Worm (Caenorhabditis elegans) whole organism, L2 larva: Measurements from ENCODE around the gene srw-68.

Source experiments
- aly-2 ChIP-seq: fragments of 150-350 bp; optimal IDR thresholded peaks from 2 replicates; lab custom pipeline; 2014; ENCODE audit warnings: missing biosample characterization, missing genetic modification characterization
- ceh-82 ChIP-seq: fragments of 150-350 bp; optimal IDR thresholded peaks from 2 replicates; lab custom pipeline; 2014; ENCODE audit warnings: missing biosample characterization, missing genetic modification characterization
- dmd-4 ChIP-seq: sonication (generic microtip); optimal IDR thresholded peaks from 2 replicates; lab custom pipeline; 2017; ENCODE audit warnings: missing biosample characterization, missing genetic modification characterization
- egl-27 ChIP-seq: sonication (generic microtip); optimal IDR thresholded peaks from 3 replicates; lab custom pipeline; 2017; ENCODE audit warnings: missing biosample characterization, missing genetic modification reagents, missing genetic modification characterization
- elt-1 ChIP-seq: fragments of 150-350 bp; optimal IDR thresholded peaks from 2 replicates; lab custom pipeline; 2014; ENCODE audit warnings: missing biosample characterization, missing genetic modification characterization
- elt-3 ChIP-seq: sonication (generic microtip); optimal IDR thresholded peaks from 2 replicates; lab custom pipeline; 2017; ENCODE audit warnings: missing biosample characterization, missing genetic modification characterization
- lin-13 ChIP-seq: fragments of 150-350 bp; optimal IDR thresholded peaks from 2 replicates; lab custom pipeline; 2014; ENCODE audit warnings: missing biosample characterization, missing genetic modification reagents, missing genetic modification characterization
- mdl-1 ChIP-seq, 2 experiments: fragments of 150-350 bp in 1 of 2; sonication (generic microtip) in 1 of 2; optimal IDR thresholded peaks; 2 replicates each; lab custom pipeline; 2017; ENCODE audit warnings: missing biosample characterization in 2 of 2, missing genetic modification characterization in 2 of 2
- nhr-10 ChIP-seq: sonication (generic microtip); optimal IDR thresholded peaks from 2 replicates; lab custom pipeline; 2017; ENCODE audit warnings: missing biosample characterization, missing genetic modification characterization
- nhr-23 ChIP-seq: fragments of 150-350 bp; optimal IDR thresholded peaks from 2 replicates; lab custom pipeline; 2014; ENCODE audit warnings: missing biosample characterization, missing genetic modification reagents, missing genetic modification characterization
- nhr-77 ChIP-seq: fragments of 150-350 bp; optimal IDR thresholded peaks from 2 replicates; lab custom pipeline; 2014; ENCODE audit warnings: missing biosample characterization, missing genetic modification characterization
- peb-1 ChIP-seq: fragments of 150-350 bp; optimal IDR thresholded peaks from 2 replicates; lab custom pipeline; 2014; ENCODE audit warnings: missing biosample characterization, missing genetic modification characterization
- unc-62 ChIP-seq: fragments of 150-350 bp; optimal IDR thresholded peaks from 2 replicates; lab custom pipeline; 2014; ENCODE audit warnings: missing biosample characterization, missing genetic modification reagents, missing genetic modification characterization

DNA sequence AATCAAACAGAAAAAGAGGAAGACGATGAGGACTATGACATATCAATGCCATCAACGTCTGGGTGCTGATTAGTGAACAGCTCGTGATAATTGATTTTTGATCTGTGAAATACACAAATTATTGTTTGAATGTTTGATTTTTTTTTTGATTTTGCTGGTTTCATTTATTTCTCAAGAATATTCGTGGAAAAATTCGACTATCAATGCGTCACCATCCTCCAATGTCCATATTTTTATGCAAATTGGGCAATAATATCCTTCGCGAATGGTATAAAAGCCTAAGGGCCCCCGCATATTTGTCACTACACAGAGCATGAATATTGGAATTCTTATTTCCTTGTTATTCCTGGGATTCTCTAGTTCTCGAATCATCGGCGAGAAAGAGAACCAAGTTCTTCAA is 13.3 kb upstream of the srw-68 start, which contains the start of gene try-13:
- TF ChIP-seq ceh-82 (tag; lab: Kevin White, UChicago), result no peak
- no peak for TF ChIP-seq mdl-1 (tag; optimal IDR thresholded peaks at IDR 0.05; lab: Kevin White, UChicago)
- no peak for TF ChIP-seq aly-2
- no peak for TF ChIP-seq nhr-77 (tag; lab: Kevin White, UChicago)
- TF ChIP-seq nhr-23 (tag; lab: Kevin White, UChicago), result no peak
- no peak for TF ChIP-seq elt-3
- no peak for TF ChIP-seq unc-62
- TF ChIP-seq lin-13 (GFP tag; lab: Kevin White, UChicago), result no peak
- TF ChIP-seq elt-1 (tag; lab: Kevin White, UChicago), result no peak
- no peak for TF ChIP-seq dmd-4 (tag; lab: Kevin White, UChicago)
- TF ChIP-seq nhr-10, result no peak
- no peak for TF ChIP-seq peb-1
- TF ChIP-seq egl-27 (tag; lab: Kevin White, UChicago), result no peak
